Worm (Caenorhabditis elegans): ENCODE results near the gene M03E7.2.

- TF ChIP-seq W03F9.2 (tag; optimal IDR thresholded peaks at IDR 0.05): no peak
- TF ChIP-seq him-1 (tag; optimal IDR thresholded peaks at IDR 0.05): no peak
Observed at ce11 chrV:5617301-5617700, at the start of gene M03E7.2.
